Worm (Caenorhabditis elegans) whole organism, L1 larva: ENCODE measurements around the gene idpb-3.

ENCODE experiments used
- blmp-1 ChIP-seq: fragments of 150-350 bp; optimal IDR thresholded peaks from 2 replicates; lab custom pipeline; 2014; ENCODE audit warnings: missing biosample characterization, missing genetic modification characterization
- dsc-1 ChIP-seq: sonication (generic microtip); optimal IDR thresholded peaks from 2 replicates; lab custom pipeline; 2016; ENCODE audit warnings: mild to moderate bottlenecking, missing genetic modification characterization, missing compliant biosample characterization
- unc-130 ChIP-seq: fragments of 150-350 bp; optimal IDR thresholded peaks from 2 replicates; lab custom pipeline; 2017; ENCODE audit warnings: missing biosample characterization, missing genetic modification characterization, inconsistent platforms

- TF ChIP-seq dsc-1 (tag; lab: Kevin White, UChicago) (no peak), unc-130 (no peak), blmp-1 (tag; lab: Kevin White, UChicago) (no peak)
Measured at ce11 chrII:5150829-5151228, 49.2 kb upstream of the idpb-3 start, which contains the start of gene srb-16.
